Worm (Caenorhabditis elegans): ENCODE data around the gene T21D12.11.
A peak's percentile ranks its signal among the peaks of the same experiment; 100 is the strongest.

The T21D12.11 gene

ce11 chrIV:298204-298603 is 29.0 kb downstream of the T21D12.11 start, which contains the start of gene pnp-1:
pnp-1 (minus strand) TSS chrIV:298304.
- TF ChIP-seq nhr-12 (tag; optimal IDR thresholded peaks at IDR 0.05) (no peak), egl-27 (tag; optimal IDR thresholded peaks at IDR 0.05) (no peak), unc-130 (tag; optimal IDR thresholded peaks at IDR 0.05) (no peak), unc-30 (tag; optimal IDR thresholded peaks at IDR 0.05) (no peak), nhr-47 (tag; optimal IDR thresholded peaks at IDR 0.05) (no peak), aha-1 (tag; optimal IDR thresholded peaks at IDR 0.05) (no peak), pax-3 (tag; optimal IDR thresholded peaks at IDR 0.05) (no peak), pag-3 (tag; optimal IDR thresholded peaks at IDR 0.05; ENCODE audit: borderline replicate concordance, insufficient read depth) (no peak)

ce11 chrIV:299190-299589 is 30.0 kb downstream of the T21D12.11 start:
- no peak for TF ChIP-seq xbp-1 (tag; optimal IDR thresholded peaks at IDR 0.05)
- no peak for TF ChIP-seq efl-1 (optimal IDR thresholded peaks at IDR 0.05)
- TF ChIP-seq efl-1 (GFP tag; optimal IDR thresholded peaks at IDR 0.05 in 1 of 2), result peak in 1 of 2 experiments; percentile 91

- TF ChIP-seq hlh-17 (GFP tag; optimal IDR thresholded peaks at IDR 0.05; ENCODE audit: borderline replicate concordance), result no peak
- TF ChIP-seq lin-35 (GFP tag; optimal IDR thresholded peaks at IDR 0.05), result no peak
- TF ChIP-seq ceh-63 (GFP tag; optimal IDR thresholded peaks at IDR 0.05), result no peak
- no peak for TF ChIP-seq fos-1 (tag; optimal IDR thresholded peaks at IDR 0.05)
- no peak for TF ChIP-seq unc-86 (tag; optimal IDR thresholded peaks at IDR 0.05)
- no peak for TF ChIP-seq ceh-8 (GFP tag; optimal IDR thresholded peaks at IDR 0.05)
- no peak for TF ChIP-seq nhr-20 (tag; optimal IDR thresholded peaks at IDR 0.05)
- no peak for TF ChIP-seq ztf-11 (tag; optimal IDR thresholded peaks at IDR 0.05)
- TF ChIP-seq hlh-4 (tag; optimal IDR thresholded peaks at IDR 0.05), result no peak
- TF ChIP-seq lin-14 (GFP tag; optimal IDR thresholded peaks at IDR 0.05), result no peak
- no peak for TF ChIP-seq C04F5.9 (tag; optimal IDR thresholded peaks at IDR 0.05)
- TF ChIP-seq snpc-4 (tag; optimal IDR thresholded peaks at IDR 0.05), result no peak
Observed at ce11 chrIV:300307-300706, 31.1 kb downstream of the T21D12.11 start.

- TF ChIP-seq elt-3 (tag; optimal IDR thresholded peaks at IDR 0.05) (peak in 3 of 6 experiments; percentile 44 to 83 (median 57)), grh-1 (GFP tag; IDR thresholded peaks at IDR 0.05) (0 out of 2 replicates have a peak, but pooled peaks have one; percentile 24), ceh-8 (GFP tag; optimal IDR thresholded peaks at IDR 0.05) (no peak), egl-13 (tag; optimal IDR thresholded peaks at IDR 0.05) (peak; percentile 36), nhr-85 (tag) (peak; percentile 40), fkh-10 (GFP tag; optimal IDR thresholded peaks at IDR 0.05) (no peak), aly-2 (tag; optimal IDR thresholded peaks at IDR 0.05) (no peak), unc-86 (tag; optimal IDR thresholded peaks at IDR 0.05) (no peak), nhr-71 (tag; optimal IDR thresholded peaks at IDR 0.05) (peak; percentile 55), nhr-20 (tag; optimal IDR thresholded peaks at IDR 0.05) (peak; percentile 9), nhr-47 (tag; optimal IDR thresholded peaks at IDR 0.05) (peak; percentile 31), efl-1 (optimal IDR thresholded peaks at IDR 0.05) (no peak), efl-1 (GFP tag; optimal IDR thresholded peaks at IDR 0.05 in 1 of 2) (peak in 1 of 2 experiments; percentile 78), ceh-90 (tag; optimal IDR thresholded peaks at IDR 0.05) (no peak), lin-14 (GFP tag; optimal IDR thresholded peaks at IDR 0.05) (peak; percentile 32), blmp-1 (tag; optimal IDR thresholded peaks at IDR 0.05) (peak; percentile 73)
Observed at ce11 chrIV:302743-303142, 33.5 kb downstream of the T21D12.11 start.

DNA sequence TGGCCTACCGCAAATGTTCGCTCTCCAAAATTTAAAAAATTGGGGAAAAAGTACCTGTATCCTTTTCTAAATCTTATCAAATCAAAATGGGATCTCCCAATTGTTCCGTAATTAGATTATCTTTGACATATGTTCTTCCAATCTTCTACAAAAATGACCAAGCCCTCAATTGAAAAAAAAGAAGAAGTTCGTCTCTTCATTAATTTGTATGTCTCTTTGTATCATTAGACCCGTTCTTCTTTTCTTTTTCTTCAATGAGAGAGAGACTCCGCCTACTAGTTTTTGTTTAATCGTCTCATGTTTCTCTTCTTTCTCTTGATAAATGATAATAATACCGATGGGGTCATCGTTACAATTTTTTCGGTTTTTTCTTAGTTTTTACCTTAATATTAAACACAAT is 34.1 kb downstream of the T21D12.11 start:
- no peak for TF ChIP-seq sox-4 (tag; optimal IDR thresholded peaks at IDR 0.05)
- no peak for TF ChIP-seq pag-3 (tag; optimal IDR thresholded peaks at IDR 0.05; ENCODE audit: borderline replicate concordance, insufficient read depth)
- no peak for TF ChIP-seq C04F5.9 (tag; optimal IDR thresholded peaks at IDR 0.05)
- TF ChIP-seq ceh-8 (GFP tag; optimal IDR thresholded peaks at IDR 0.05), result no peak
- no peak for TF ChIP-seq aly-2 (tag; optimal IDR thresholded peaks at IDR 0.05)
- TF ChIP-seq nhr-90 (tag; optimal IDR thresholded peaks at IDR 0.05; ENCODE audit: poor library complexity), result no peak
- TF ChIP-seq unc-98 (GFP tag; IDR thresholded peaks at IDR 0.05), result no peak
- TF ChIP-seq blmp-1 (tag; optimal IDR thresholded peaks at IDR 0.05), result peak; percentile 53
- TF ChIP-seq lin-14 (GFP tag; optimal IDR thresholded peaks at IDR 0.05), result peak; percentile 27
- no peak for TF ChIP-seq nhr-237 (tag; optimal IDR thresholded peaks at IDR 0.05)
- peak in 2 of 6 experiments; percentile 0 to 55 for TF ChIP-seq elt-3 (tag; optimal IDR thresholded peaks at IDR 0.05)
- TF ChIP-seq unc-130 (tag; optimal IDR thresholded peaks at IDR 0.05), result no peak
